Worm (Caenorhabditis elegans) whole organism, L4 larva: ENCODE data around the gene F19G12.9.

ENCODE experiments used
- F10B5.3 ChIP-seq: sonication (generic microtip); optimal IDR thresholded peaks from 2 replicates; lab custom pipeline; 2016; ENCODE audit warnings: mild to moderate bottlenecking, missing genetic modification characterization, missing compliant biosample characterization
- F37D6.2 ChIP-seq: sonication (generic microtip); optimal IDR thresholded peaks from 2 replicates; lab custom pipeline; 2016; ENCODE audit warnings: mild to moderate bottlenecking, missing genetic modification characterization, missing compliant biosample characterization
- R02D3.7 ChIP-seq: fragments of 150-350 bp; sonication (generic microtip); optimal IDR thresholded peaks from 3 replicates; lab custom pipeline; 2014; ENCODE audit warnings: missing biosample characterization, missing genetic modification characterization
- T20F7.1 ChIP-seq: fragments of 200-800 bp; sonication (Bioruptor generic); optimal IDR thresholded peaks from 2 replicates; lab custom pipeline; 2018; ENCODE audit warnings: mild to moderate bottlenecking, missing genetic modification characterization, missing compliant biosample characterization
- T26A8.4 ChIP-seq: fragments of 200-800 bp; sonication (Bioruptor generic); IDR thresholded peaks from 2 replicates; pipeline ENCODE4 v1.3.6; 2022; ENCODE audit warnings: missing genetic modification characterization, missing compliant biosample characterization
- Y48G9A.11 ChIP-seq: fragments of 200-800 bp; sonication (Bioruptor generic); IDR thresholded peaks from 2 replicates; pipeline ENCODE4 v1.3.6; 2022; ENCODE audit warnings: missing genetic modification reagents, missing genetic modification characterization, missing compliant biosample characterization
- ZK546.5 ChIP-seq, 2 experiments: sonication (generic microtip); optimal IDR thresholded peaks; 2 replicates each; lab custom pipeline; 2017; ENCODE audit warnings: missing biosample characterization in 2 of 2, missing genetic modification characterization in 2 of 2
- ama-1 ChIP-seq: fragments of 150-350 bp; optimal IDR thresholded peaks from 2 replicates; lab custom pipeline; 2014; ENCODE audit warnings: inconsistent platforms, mixed read lengths
- arid-1 ChIP-seq: fragments of 200-800 bp; sonication (Bioruptor generic); conservative IDR thresholded peaks from 2 replicates; pipeline ENCODE4 v1.3.6; 2022; ENCODE audit warnings: missing genetic modification reagents, missing genetic modification characterization, missing compliant biosample characterization
- attf-4 ChIP-seq: sonication (generic microtip); optimal IDR thresholded peaks from 3 replicates; lab custom pipeline; 2017; ENCODE audit warnings: missing biosample characterization, missing genetic modification characterization
- ceh-20 ChIP-seq: fragments of 200-800 bp; sonication (Bioruptor generic); IDR thresholded peaks from 2 replicates; pipeline ENCODE4 v1.3.6; 2022; ENCODE audit warnings: missing genetic modification reagents, missing genetic modification characterization, missing compliant biosample characterization
- ceh-28 ChIP-seq: fragments of 150-350 bp; optimal IDR thresholded peaks from 2 replicates; lab custom pipeline; 2014; ENCODE audit warnings: missing biosample characterization, missing genetic modification reagents, missing genetic modification characterization
- ceh-82 ChIP-seq: sonication (generic microtip); optimal IDR thresholded peaks from 2 replicates; lab custom pipeline; 2017; ENCODE audit warnings: missing biosample characterization, missing genetic modification characterization
- cey-2 ChIP-seq: sonication (generic microtip); optimal IDR thresholded peaks from 3 replicates; lab custom pipeline; 2017; ENCODE audit warnings: missing genetic modification characterization, mild to moderate bottlenecking, missing compliant biosample characterization, antibody characterized with exemption, borderline replicate concordance; ENCODE audit not compliant: insufficient read depth
- daf-12 ChIP-seq: fragments of 150-350 bp; optimal IDR thresholded peaks from 2 replicates; lab custom pipeline; 2014; ENCODE audit warnings: missing biosample characterization, missing genetic modification reagents, missing genetic modification characterization
- daf-16 ChIP-seq, 3 experiments: sonication (generic microtip); optimal IDR thresholded peaks; 2 replicates each; lab custom pipeline; 2016 to 2017; ENCODE audit warnings: missing genetic modification characterization in 3 of 3, missing genetic modification reagents in 3 of 3, mild to moderate bottlenecking in 2 of 3, missing compliant biosample characterization in 2 of 3, missing biosample characterization in 1 of 3, moderate library complexity in 1 of 3
- daf-19 ChIP-seq: fragments of 200-800 bp; sonication (Bioruptor generic); conservative IDR thresholded peaks from 2 replicates; pipeline ENCODE4 v1.3.6; 2022; ENCODE audit warnings: missing genetic modification characterization, missing compliant biosample characterization
- daf-8 ChIP-seq: fragments of 200-800 bp; sonication (Bioruptor generic); IDR thresholded peaks from 2 replicates; pipeline ENCODE4 v1.3.6; 2022; ENCODE audit warnings: missing genetic modification characterization, missing compliant biosample characterization
- dmd-6 ChIP-seq: fragments of 200-800 bp; sonication (Bioruptor generic); IDR thresholded peaks from 2 replicates; pipeline ENCODE4 v1.3.6; 2022; ENCODE audit warnings: missing genetic modification reagents, missing genetic modification characterization, missing compliant biosample characterization
- dmd-8 ChIP-seq: fragments of 200-800 bp; sonication (Bioruptor generic); IDR thresholded peaks from 2 replicates; pipeline ENCODE4 v1.3.6; 2022; ENCODE audit warnings: missing genetic modification characterization, missing compliant biosample characterization
- dmd-9 ChIP-seq: fragments of 200-800 bp; sonication (Bioruptor generic); IDR thresholded peaks from 2 replicates; pipeline ENCODE4 v1.3.6; 2022; ENCODE audit warnings: missing genetic modification reagents, missing genetic modification characterization, missing compliant biosample characterization
- dpl-1 ChIP-seq: fragments of 150-350 bp; optimal IDR thresholded peaks from 2 replicates; lab custom pipeline; 2014; ENCODE audit warnings: missing biosample characterization, missing genetic modification reagents, missing genetic modification characterization
- fkh-10 ChIP-seq: fragments of 150-350 bp; optimal IDR thresholded peaks from 2 replicates; lab custom pipeline; 2014; ENCODE audit warnings: missing biosample characterization, missing genetic modification reagents, missing genetic modification characterization
- gei-8 ChIP-seq: fragments of 200-800 bp; sonication (Bioruptor generic); optimal IDR thresholded peaks from 2 replicates; lab custom pipeline; 2018; ENCODE audit warnings: mild to moderate bottlenecking, missing genetic modification characterization, missing compliant biosample characterization
- hif-1 ChIP-seq, 2 experiments: sonication (generic microtip); optimal IDR thresholded peaks; 2 replicates each; lab custom pipeline; 2016 to 2017; ENCODE audit warnings: missing compliant biosample characterization in 2 of 2, missing genetic modification characterization in 2 of 2, missing genetic modification reagents in 2 of 2, missing genotype in 2 of 2, mild to moderate bottlenecking in 1 of 2
- hmg-1.1 ChIP-seq: fragments of 200-800 bp; sonication (Bioruptor generic); IDR thresholded peaks from 2 replicates; pipeline ENCODE4 v1.3.6; 2022; ENCODE audit warnings: missing genetic modification reagents, missing genetic modification characterization, missing compliant biosample characterization
- lin-29 ChIP-seq: fragments of 200-800 bp; sonication (Bioruptor generic); IDR thresholded peaks from 2 replicates; pipeline ENCODE4 v1.3.6; 2022; ENCODE audit warnings: missing genetic modification reagents, missing genetic modification characterization, missing compliant biosample characterization
- lin-38 ChIP-seq: fragments of 200-800 bp; sonication (Bioruptor generic); IDR thresholded peaks from 2 replicates; pipeline ENCODE4 v1.3.6; 2022; ENCODE audit warnings: missing genetic modification reagents, missing genetic modification characterization, missing compliant biosample characterization
- lir-3 ChIP-seq: sonication (generic microtip); optimal IDR thresholded peaks from 2 replicates; lab custom pipeline; 2016; ENCODE audit warnings: mild to moderate bottlenecking, missing genetic modification characterization, missing compliant biosample characterization
- lsy-2 ChIP-seq, 2 experiments: fragments of 150-350 bp in 1 of 2; sonication (generic microtip) in 1 of 2; optimal IDR thresholded peaks; 2 replicates each; lab custom pipeline; 2014 to 2017; ENCODE audit warnings: missing biosample characterization in 2 of 2, missing genetic modification characterization in 2 of 2
- madf-9 ChIP-seq: fragments of 200-800 bp; sonication (Bioruptor generic); conservative IDR thresholded peaks from 2 replicates; pipeline ENCODE4 v1.3.6; 2022; ENCODE audit warnings: missing genetic modification reagents, missing genetic modification characterization, missing compliant biosample characterization
- mep-1 ChIP-seq: fragments of 150-350 bp; sonication (generic microtip); optimal IDR thresholded peaks from 3 replicates; lab custom pipeline; 2014; ENCODE audit warnings: missing biosample characterization, missing genetic modification characterization
- nhr-10 ChIP-seq: fragments of 150-350 bp; optimal IDR thresholded peaks from 2 replicates; lab custom pipeline; 2014; ENCODE audit warnings: missing biosample characterization, missing genetic modification characterization
- nhr-11 ChIP-seq: fragments of 150-350 bp; optimal IDR thresholded peaks from 2 replicates; lab custom pipeline; 2014; ENCODE audit warnings: missing biosample characterization, missing genetic modification characterization
- nhr-111 ChIP-seq: fragments of 200-800 bp; sonication (Bioruptor generic); optimal IDR thresholded peaks from 2 replicates; lab custom pipeline; 2018; ENCODE audit warnings: mild to moderate bottlenecking, missing genetic modification characterization, missing compliant biosample characterization
- nhr-25 ChIP-seq: sonication (generic microtip); optimal IDR thresholded peaks from 2 replicates; lab custom pipeline; 2017; ENCODE audit warnings: missing genetic modification characterization, mild to moderate bottlenecking, missing compliant biosample characterization, antibody characterized with exemption, moderate library complexity, borderline replicate concordance; ENCODE audit not compliant: insufficient read depth
- nhr-28 ChIP-seq: fragments of 150-350 bp; optimal IDR thresholded peaks from 2 replicates; lab custom pipeline; 2014; ENCODE audit warnings: missing biosample characterization, missing genetic modification characterization
- nhr-41 ChIP-seq: fragments of 200-800 bp; sonication (Bioruptor generic); IDR thresholded peaks from 2 replicates; pipeline ENCODE4 v1.3.6; 2022; ENCODE audit warnings: missing genetic modification reagents, missing genetic modification characterization, missing compliant biosample characterization
- nhr-42 ChIP-seq: fragments of 200-800 bp; sonication (Bioruptor generic); IDR thresholded peaks from 2 replicates; pipeline ENCODE4 v1.3.6; 2022; ENCODE audit warnings: missing genetic modification characterization, missing compliant biosample characterization
- nhr-6 ChIP-seq: fragments of 150-350 bp; optimal IDR thresholded peaks from 2 replicates; lab custom pipeline; 2014; ENCODE audit warnings: missing biosample characterization, missing genetic modification characterization
- php-3 ChIP-seq: fragments of 200-800 bp; sonication (Bioruptor generic); IDR thresholded peaks from 2 replicates; pipeline ENCODE4 v1.3.6; 2022; ENCODE audit warnings: missing genetic modification reagents, missing genetic modification characterization, missing compliant biosample characterization
- saeg-2 ChIP-seq: fragments of 200-800 bp; sonication (Bioruptor generic); IDR thresholded peaks from 2 replicates; pipeline ENCODE4 v1.3.6; 2022; ENCODE audit warnings: missing genetic modification reagents, missing genetic modification characterization, missing compliant biosample characterization
- sdz-12 ChIP-seq: fragments of 200-800 bp; sonication (Bioruptor generic); optimal IDR thresholded peaks from 2 replicates; lab custom pipeline; 2018; ENCODE audit warnings: mild to moderate bottlenecking, missing genetic modification characterization, missing compliant biosample characterization
- set-16 ChIP-seq: fragments of 200-800 bp; sonication (Bioruptor generic); IDR thresholded peaks from 2 replicates; pipeline ENCODE4 v1.3.6; 2022; ENCODE audit warnings: missing genetic modification reagents, missing genetic modification characterization, missing compliant biosample characterization
- spr-1 ChIP-seq: sonication (generic microtip); optimal IDR thresholded peaks from 2 replicates; lab custom pipeline; 2016; ENCODE audit warnings: mild to moderate bottlenecking, missing genetic modification characterization, missing compliant biosample characterization
- unc-130 ChIP-seq: sonication (generic microtip); optimal IDR thresholded peaks from 2 replicates; lab custom pipeline; 2016; ENCODE audit warnings: missing genetic modification reagents, missing genetic modification characterization, missing compliant biosample characterization
- unc-39 ChIP-seq: sonication (generic microtip); optimal IDR thresholded peaks from 2 replicates; lab custom pipeline; 2017; ENCODE audit warnings: missing biosample characterization, missing genetic modification characterization
- unc-62 ChIP-seq, 3 experiments: fragments of 150-350 bp in 1 of 3; sonication (generic microtip); optimal IDR thresholded peaks in 2 of 3; peaks in 1 of 3; 1 replicate in 1 of 3; 2 replicates in 2 of 3; lab custom pipeline; 2014 to 2017; ENCODE audit warnings: missing biosample characterization in 3 of 3, missing genetic modification characterization in 3 of 3, missing genetic modification reagents in 3 of 3, missing genotype in 1 of 3
- zag-1 ChIP-seq: fragments of 150-350 bp; optimal IDR thresholded peaks from 2 replicates; lab custom pipeline; 2014; ENCODE audit warnings: missing biosample characterization, missing genetic modification characterization
- ztf-11 ChIP-seq: fragments of 150-350 bp; optimal IDR thresholded peaks from 2 replicates; lab custom pipeline; 2014; ENCODE audit warnings: missing biosample characterization, missing genetic modification characterization
- ztf-7 ChIP-seq: fragments of 150-350 bp; optimal IDR thresholded peaks from 2 replicates; lab custom pipeline; 2014; ENCODE audit warnings: missing biosample characterization, missing genetic modification characterization

F19G12.9 gene

ce11 chrX:1395793-1396192 lies 23.2 kb upstream of the F19G12.9 start (continued):
- TF ChIP-seq nhr-6 (tag; lab: Kevin White, UChicago), result peak; percentile 7
- no peak for TF ChIP-seq dmd-8 (GFP tag; lab: Robert Waterston, UW)
- TF ChIP-seq sdz-12 (GFP tag; lab: Kevin White, UChicago), result no peak
- no peak for TF ChIP-seq nhr-25 (tag; lab: Kevin White, UChicago)
- no peak for TF ChIP-seq attf-4 (tag; lab: Kevin White, UChicago)
- 0 out of 2 replicates have a peak, but pooled peaks have one; percentile 15 for TF ChIP-seq ceh-20 (GFP tag; lab: Robert Waterston, UW)
- TF ChIP-seq lsy-2 (tag; optimal IDR thresholded peaks at IDR 0.05; lab: Kevin White, UChicago), result peak in 1 of 2 experiments; percentile 26
- no peak for TF ChIP-seq unc-130
- TF ChIP-seq nhr-11 (tag; lab: Kevin White, UChicago), result peak; percentile 60
- TF ChIP-seq nhr-111 (GFP tag; lab: Kevin White, UChicago), result no peak
- no peak for TF ChIP-seq nhr-42 (GFP tag; lab: Robert Waterston, UW)
- no peak for TF ChIP-seq ceh-28 (tag; lab: Kevin White, UChicago)
- no peak for TF ChIP-seq ZK546.5 (tag; optimal IDR thresholded peaks at IDR 0.05; lab: Kevin White, UChicago)
- TF ChIP-seq saeg-2, result no peak
- no peak for TF ChIP-seq ceh-82 (tag; lab: Kevin White, UChicago)
- no peak for TF ChIP-seq Y48G9A.11 (GFP tag; lab: Robert Waterston, UW)
- TF ChIP-seq dpl-1 (GFP tag; lab: Kevin White, UChicago), result no peak
- TF ChIP-seq daf-8 (GFP tag; lab: Robert Waterston, UW), result no peak
- TF ChIP-seq nhr-10 (tag; lab: Kevin White, UChicago), result peak; percentile 25
- TF ChIP-seq spr-1 (tag; lab: Kevin White, UChicago), result no peak
- peak in 1 of 2 experiments; percentile 66 for TF ChIP-seq unc-62 (GFP tag; optimal IDR thresholded peaks at IDR 0.05 in 1 of 2; lab: Kevin White, UChicago)
- no peak for TF ChIP-seq unc-62 (tag; optimal IDR thresholded peaks at IDR 0.05; lab: Kevin White, UChicago)
- no peak for TF ChIP-seq ztf-7
- TF ChIP-seq nhr-41 (GFP tag; lab: Robert Waterston, UW), result no peak
- TF ChIP-seq dmd-6 (GFP tag; lab: Robert Waterston, UW), result peak; percentile 60
- no peak for TF ChIP-seq daf-19 (GFP tag; lab: Robert Waterston, UW)
- TF ChIP-seq nhr-28, result peak; percentile 50
- no peak for TF ChIP-seq madf-9 (GFP tag; lab: Robert Waterston, UW)
- peak in 1 of 2 experiments; percentile 74 for TF ChIP-seq daf-16 (GFP tag; optimal IDR thresholded peaks at IDR 0.05; lab: Kevin White, UChicago)
- no peak for TF ChIP-seq daf-16 (tag; optimal IDR thresholded peaks at IDR 0.05; lab: Kevin White, UChicago)
- TF ChIP-seq daf-12 (tag; lab: Kevin White, UChicago), result no peak
- TF ChIP-seq ama-1 (lab: Kevin White, UChicago), result no peak
- no peak for TF ChIP-seq set-16
- no peak for TF ChIP-seq zag-1 (tag; lab: Kevin White, UChicago)
- TF ChIP-seq dmd-9, result no peak
- TF ChIP-seq lir-3 (tag; lab: Kevin White, UChicago), result no peak
- TF ChIP-seq lin-29 (GFP tag; lab: Robert Waterston, UW), result no peak
- no peak for TF ChIP-seq php-3 (GFP tag; lab: Robert Waterston, UW)
- no peak for TF ChIP-seq gei-8 (GFP tag; lab: Kevin White, UChicago)
- TF ChIP-seq ztf-11, result no peak
- TF ChIP-seq F10B5.3, result no peak
- TF ChIP-seq fkh-10 (GFP tag; lab: Kevin White, UChicago), result no peak
- no peak for TF ChIP-seq unc-39 (tag; lab: Kevin White, UChicago)
- TF ChIP-seq T26A8.4 (GFP tag; lab: Robert Waterston, UW), result peak; percentile 49; the same call in 1 of the 2 replicates
- TF ChIP-seq mep-1 (tag; lab: Kevin White, UChicago), result no peak
- no peak for TF ChIP-seq arid-1
- TF ChIP-seq T20F7.1 (GFP tag; lab: Kevin White, UChicago), result no peak
- peak in 1 of 2 experiments; percentile 74 for TF ChIP-seq hif-1 (tag; optimal IDR thresholded peaks at IDR 0.05; lab: Kevin White, UChicago)
- TF ChIP-seq R02D3.7 (tag; lab: Kevin White, UChicago), result no peak
- no peak for TF ChIP-seq F37D6.2 (tag; lab: Kevin White, UChicago)
- no peak for TF ChIP-seq cey-2 (tag; lab: Kevin White, UChicago)
- no peak for TF ChIP-seq lin-38 (GFP tag; lab: Robert Waterston, UW)
- no peak for TF ChIP-seq hmg-1.1 (GFP tag; lab: Robert Waterston, UW)
